Worm (Caenorhabditis elegans): ENCODE measurements around the gene srh-123.
"Not testable (repeated sequence)": the region's sequence is repeated elsewhere in the genome, so short reads cannot be mapped to it uniquely, and the experiment has no call there.

Gene srh-123

DNA sequence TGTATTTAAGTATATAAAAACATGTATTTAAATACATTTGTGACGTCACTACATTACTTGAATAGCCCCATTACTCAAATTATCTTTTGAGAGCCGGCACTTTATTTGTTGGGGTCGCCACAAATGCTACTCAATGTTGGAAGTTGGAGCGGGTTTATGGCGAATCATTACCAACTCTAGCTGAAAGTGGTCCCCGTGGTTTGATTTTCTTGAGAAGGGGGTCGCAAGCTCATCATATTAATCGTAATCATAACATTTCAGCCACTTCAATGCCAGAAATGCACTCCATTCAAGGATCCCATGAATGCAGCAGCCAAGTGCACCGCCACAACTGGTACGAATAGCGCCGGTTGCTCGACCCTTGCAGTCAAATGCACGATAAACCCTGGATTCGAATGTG is 9.5 kb upstream of the srh-123 start, which contains the start of gene F20E11.7:
Gene F20E11.7 (plus strand): TSS at position 301 of the 400 bp plus-strand sequence.
- TF ChIP-seq C04F5.9, aly-2, jun-1 (tag; optimal IDR thresholded peaks at IDR 0.05): not testable (repeated sequence)

- TF ChIP-seq nhr-12 (tag; optimal IDR thresholded peaks at IDR 0.05) (no peak), C16A3.4 (tag; optimal IDR thresholded peaks at IDR 0.05) (no peak), snpc-4 (tag; optimal IDR thresholded peaks at IDR 0.05) (no peak), grh-1 (GFP tag; IDR thresholded peaks at IDR 0.05) (no peak), unc-130 (tag; optimal IDR thresholded peaks at IDR 0.05) (no peak), ceh-63 (GFP tag; optimal IDR thresholded peaks at IDR 0.05) (no peak), fkh-10 (GFP tag; optimal IDR thresholded peaks at IDR 0.05) (no peak), blmp-1 (tag; optimal IDR thresholded peaks at IDR 0.05) (no peak), jun-1 (tag; optimal IDR thresholded peaks at IDR 0.05) (no peak), efl-3 (GFP tag; optimal IDR thresholded peaks at IDR 0.05) (no peak)
These were observed 7.0 kb upstream of the srh-123 start, which contains the start of gene srw-72 for ce11 chrV:17466751-17467150. srw-72 (plus strand) TSS chrV:17467051.

ce11 chrV:17467881-17468280 is 5.9 kb upstream of the srh-123 start:
- TF ChIP-seq efl-1 (optimal IDR thresholded peaks at IDR 0.05) (no peak), efl-1 (GFP tag; optimal IDR thresholded peaks at IDR 0.05 in 1 of 2) (peak in 1 of 2 experiments; percentile 59), C16A3.4 (tag; optimal IDR thresholded peaks at IDR 0.05) (no peak)

- TF ChIP-seq nhr-237 (tag; optimal IDR thresholded peaks at IDR 0.05) (no peak), pag-3 (tag; optimal IDR thresholded peaks at IDR 0.05; ENCODE audit: borderline replicate concordance, insufficient read depth) (no peak), ceh-8 (GFP tag; optimal IDR thresholded peaks at IDR 0.05) (no peak), lsy-2 (tag; optimal IDR thresholded peaks at IDR 0.05) (no peak), ets-5 (GFP tag; IDR thresholded peaks at IDR 0.05) (no peak), nhr-77 (tag; optimal IDR thresholded peaks at IDR 0.05) (no peak), snpc-4 (tag; optimal IDR thresholded peaks at IDR 0.05) (no peak), mdl-1 (tag; optimal IDR thresholded peaks at IDR 0.05) (no peak), hpl-2 (GFP tag; optimal IDR thresholded peaks at IDR 0.05) (no peak), tbx-2 (tag; optimal IDR thresholded peaks at IDR 0.05) (no peak)
These were observed 4.6 kb upstream of the srh-123 start, which contains the start of gene F20E11.17 for ce11 chrV:17469180-17469579. F20E11.17 (minus strand) TSS chrV:17469280.

DNA sequence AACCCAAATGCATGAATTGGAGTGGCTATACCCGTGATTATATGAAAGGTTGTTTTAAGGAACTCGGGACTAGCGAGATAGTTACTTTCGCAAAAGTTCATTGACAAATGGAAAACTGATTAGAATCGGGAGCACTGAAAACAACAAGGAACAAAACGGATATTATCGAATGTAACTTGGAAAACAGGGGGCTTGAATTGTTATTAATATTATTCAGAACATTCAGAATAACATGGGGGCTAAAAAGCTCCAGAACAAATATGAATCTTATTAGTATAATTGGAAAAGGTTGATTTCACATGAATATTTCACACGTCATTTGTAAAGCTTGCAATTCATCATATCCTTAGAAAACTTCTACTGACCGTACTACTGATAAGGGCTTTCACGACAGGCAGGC is 2.2 kb upstream of the srh-123 start, which contains the start of gene srh-235:
Gene srh-235 (minus strand): TSS at position 101 of the 400 bp plus-strand sequence.
- TF ChIP-seq sox-4 (tag; optimal IDR thresholded peaks at IDR 0.05): no peak

ce11 chrV:17476490-17476889 is 2.7 kb downstream of the srh-123 start, which contains the start of gene srbc-61:
srbc-61 (plus strand) TSS chrV:17476790.
- TF ChIP-seq unc-86 (tag; optimal IDR thresholded peaks at IDR 0.05): no peak

DNA sequence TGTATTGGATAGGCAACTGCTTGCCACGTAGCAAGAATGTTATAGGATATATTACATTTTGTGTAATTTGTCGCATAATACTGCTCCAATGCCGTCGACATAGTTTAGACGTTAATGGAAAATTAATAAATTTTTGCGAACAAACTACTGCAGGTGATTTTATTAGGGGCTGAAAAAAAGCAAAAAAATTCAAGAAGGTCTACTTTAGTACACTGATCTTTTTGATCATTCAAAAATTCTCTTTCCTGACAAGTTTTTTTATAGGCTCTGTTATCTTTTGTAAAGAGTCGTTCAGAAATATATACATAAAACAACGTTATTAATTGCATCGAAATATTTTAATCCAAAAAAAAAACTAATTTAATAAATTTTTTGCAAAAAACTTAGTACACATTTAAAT is 11.3 kb downstream of the srh-123 start, which contains the start of gene srh-111:
Gene srh-111 (minus strand): TSS at position 101 of the 400 bp plus-strand sequence.
- TF ChIP-seq lin-14 (GFP tag; optimal IDR thresholded peaks at IDR 0.05) (no peak), pag-3 (tag; optimal IDR thresholded peaks at IDR 0.05; ENCODE audit: borderline replicate concordance, insufficient read depth) (no peak), tlp-1 (tag; optimal IDR thresholded peaks at IDR 0.05) (no peak), rnt-1 (tag; optimal IDR thresholded peaks at IDR 0.05) (no peak), blmp-1 (tag; optimal IDR thresholded peaks at IDR 0.05) (no peak), nhr-19 (GFP tag; conservative IDR thresholded peaks at IDR 0.05) (no peak), isw-1 (GFP tag; IDR thresholded peaks at IDR 0.05) (no peak), fkh-10 (GFP tag; optimal IDR thresholded peaks at IDR 0.05) (no peak), lir-3 (tag; optimal IDR thresholded peaks at IDR 0.05; ENCODE audit: poor library complexity) (no peak), snu-23 (GFP tag; optimal IDR thresholded peaks at IDR 0.05) (no peak)

Data from whole organism, L1 larva.